Fruit fly (Drosophila melanogaster): ENCODE results near the gene mrn.

Gene mrn

dm6 chr3L:15625676-15626414 lies 45.5 kb upstream of the mrn start (continued):
- peak; percentile 89 for TF ChIP-seq CG13775 (GFP tag; optimal IDR thresholded peaks at IDR 0.05)
- peak; percentile 56 for TF ChIP-seq exex (tag; optimal IDR thresholded peaks at IDR 0.05)
- peak; percentile 5 for TF ChIP-seq yki (optimal IDR thresholded peaks at IDR 0.05)
- TF ChIP-seq CG11560 (tag; IDR thresholded peaks at IDR 0.05) = no peak; the same call in 2 of the 3 replicates
- TF ChIP-seq Med (GFP tag) = peak; percentile 92
- peak; percentile 66; the same call in 1 of the 3 replicates for TF ChIP-seq Mrtf (GFP tag; IDR thresholded peaks at IDR 0.05)
- TF ChIP-seq NFAT (GFP tag; IDR thresholded peaks at IDR 0.05) = peak; percentile 46; the same call in 1 of the 2 replicates
- peak; percentile 76; the same call in 2 of the 3 replicates for TF ChIP-seq C15 (GFP tag; IDR thresholded peaks at IDR 0.05)
- TF ChIP-seq Gsc (GFP tag; IDR thresholded peaks at IDR 0.05) = no peak
- TF ChIP-seq rib (GFP tag; IDR thresholded peaks at IDR 0.05) = no peak
- TF ChIP-seq crol (GFP tag; IDR thresholded peaks at IDR 0.05) = no peak; the same call in 1 of the 2 replicates
- TF ChIP-seq E2f2 (GFP tag; IDR thresholded peaks at IDR 0.05) = peak; percentile 90
- TF ChIP-seq NK7.1 (GFP tag; optimal IDR thresholded peaks at IDR 0.05) = no peak
- TF ChIP-seq CG18764 (GFP tag; optimal IDR thresholded peaks at IDR 0.05) = peak; percentile 68
- no peak for TF ChIP-seq Side (GFP tag; optimal IDR thresholded peaks at IDR 0.05)
- TF ChIP-seq CG6765 (GFP tag; optimal IDR thresholded peaks at IDR 0.05) = peak; percentile 83
- peak; percentile 62; the same call in 1 of the 2 replicates for TF ChIP-seq ro (GFP tag; IDR thresholded peaks at IDR 0.05)
- peak; percentile 82 for TF ChIP-seq ewg (GFP tag; optimal IDR thresholded peaks at IDR 0.05)
- TF ChIP-seq p53 (GFP tag; optimal IDR thresholded peaks at IDR 0.05) = no peak
- TF ChIP-seq CG7745 (tag; optimal IDR thresholded peaks at IDR 0.05) = no peak
- TF ChIP-seq CG7372 (GFP tag; IDR thresholded peaks at IDR 0.05) = peak; percentile 87
- TF ChIP-seq gsb (GFP tag; IDR thresholded peaks at IDR 0.05) = peak; percentile 65
- TF ChIP-seq lola (GFP tag; optimal IDR thresholded peaks at IDR 0.05) = peak in 1 of 3 experiments; percentile 90
- TF ChIP-seq GATAe (GFP tag; conservative IDR thresholded peaks at IDR 0.05) = peak; percentile 41; the same call in 1 of the 2 replicates
- TF ChIP-seq CG17802 (tag; optimal IDR thresholded peaks at IDR 0.05) = peak; percentile 57
- TF ChIP-seq pfk (GFP tag; optimal IDR thresholded peaks at IDR 0.05) = no peak
- TF ChIP-seq CG13123 (GFP tag; optimal IDR thresholded peaks at IDR 0.05) = no peak
- TF ChIP-seq vfl (GFP tag; optimal IDR thresholded peaks at IDR 0.05) = peak; percentile 25
- TF ChIP-seq NfI (GFP tag; optimal IDR thresholded peaks at IDR 0.05) = peak; percentile 85
- peak; percentile 90 for TF ChIP-seq trem (tag; optimal IDR thresholded peaks at IDR 0.05)
- TF ChIP-seq bowl (GFP tag; IDR thresholded peaks at IDR 0.05) = 0 out of 2 replicates have a peak, but pooled peaks have one; percentile 11
- no peak for TF ChIP-seq prd (optimal IDR thresholded peaks at IDR 0.05)
- TF ChIP-seq prd (GFP tag; IDR thresholded peaks at IDR 0.05) = peak; percentile 88
- TF ChIP-seq zf30C (GFP tag; optimal IDR thresholded peaks at IDR 0.05) = peak; percentile 64
- no peak for TF ChIP-seq tna (GFP tag; IDR thresholded peaks at IDR 0.05; ENCODE audit: partially characterized antibody)
- TF ChIP-seq CG3726 (GFP tag; IDR thresholded peaks at IDR 0.05) = peak; percentile 73; the same call in 2 of the 3 replicates
- peak; percentile 69 for TF ChIP-seq Hsf (GFP tag; optimal IDR thresholded peaks at IDR 0.05)
- no peak for TF ChIP-seq MESR4 (GFP tag; optimal IDR thresholded peaks at IDR 0.05)
- no peak; the same call in 1 of the 2 replicates for TF ChIP-seq CG11247 (GFP tag; IDR thresholded peaks at IDR 0.05)
- TF ChIP-seq CG13287 (GFP tag; IDR thresholded peaks at IDR 0.05; ENCODE audit: partially characterized antibody) = no peak; the same call in 1 of the 2 replicates
- TF ChIP-seq Optix (GFP tag; IDR thresholded peaks at IDR 0.05) = no peak
- TF ChIP-seq sna (GFP tag; IDR thresholded peaks at IDR 0.05; ENCODE audit: partially characterized antibody) = no peak
- no peak for TF ChIP-seq HLH54F (GFP tag; optimal IDR thresholded peaks at IDR 0.05)
- peak; percentile 89 for TF ChIP-seq Spps (tag; optimal IDR thresholded peaks at IDR 0.05)
- peak; percentile 89 for TF ChIP-seq BtbVII (GFP tag; optimal IDR thresholded peaks at IDR 0.05)
- peak; percentile 11 for TF ChIP-seq CG9797 (GFP tag; optimal IDR thresholded peaks at IDR 0.05)
- TF ChIP-seq CG1529 (GFP tag; optimal IDR thresholded peaks at IDR 0.05) = peak; percentile 87
- TF ChIP-seq tup (GFP tag; optimal IDR thresholded peaks at IDR 0.05) = peak; percentile 16
- TF ChIP-seq bigmax (GFP tag; optimal IDR thresholded peaks at IDR 0.05) = no peak
- peak; percentile 69 for TF ChIP-seq dmrt11E (tag; optimal IDR thresholded peaks at IDR 0.05)

All from whole organism, embryonic.